Fruit fly (Drosophila melanogaster) whole organism, prepupa: ENCODE results near the gene Klp10A.

Source experiments
- CG10669 ChIP-seq: fragments of 200-800 bp; sonication (Bioruptor generic); optimal IDR thresholded peaks from 3 replicates; lab custom pipeline; 2018; ENCODE audit warnings: missing biosample characterization, mild to moderate bottlenecking, missing genetic modification characterization, moderate library complexity
- CG8632 ChIP-seq: fragments of 200-800 bp; sonication (Bioruptor generic); optimal IDR thresholded peaks from 3 replicates; lab custom pipeline; 2016; ENCODE audit warnings: missing biosample characterization, missing genetic modification characterization
- Hr39 ChIP-seq: fragments of 200-800 bp; sonication (Bioruptor generic); optimal IDR thresholded peaks from 2 replicates; lab custom pipeline; 2016; ENCODE audit warnings: missing biosample characterization, missing genetic modification characterization
- Hr4 ChIP-seq: fragments of 200-800 bp; sonication (Bioruptor generic); optimal IDR thresholded peaks from 3 replicates; lab custom pipeline; 2016; ENCODE audit warnings: missing biosample characterization, missing genetic modification characterization
- Met ChIP-seq: fragments of 200-800 bp; sonication (Bioruptor generic); optimal IDR thresholded peaks from 3 replicates; lab custom pipeline; 2016; ENCODE audit warnings: missing biosample characterization, missing genetic modification characterization
- dac ChIP-seq: fragments of 200-800 bp; sonication (Bioruptor generic); optimal IDR thresholded peaks from 2 replicates; lab custom pipeline; 2017; ENCODE audit warnings: missing biosample characterization, mild to moderate bottlenecking, missing genetic modification characterization
- dsx ChIP-seq: fragments of 200-800 bp; optimal IDR thresholded peaks from 3 replicates; lab custom pipeline; 2019; ENCODE audit warnings: missing biosample characterization, mild to moderate bottlenecking, missing genetic modification characterization, moderate library complexity; ENCODE audit not compliant: poor library complexity, severe bottlenecking
- fkh ChIP-seq: fragments of 200-800 bp; sonication (Bioruptor generic); optimal IDR thresholded peaks from 3 replicates; lab custom pipeline; 2017; ENCODE audit warnings: missing biosample characterization, mild to moderate bottlenecking, missing genetic modification characterization, moderate library complexity
- pdm3 ChIP-seq: fragments of 200-800 bp; sonication (Bioruptor generic); optimal IDR thresholded peaks from 3 replicates; lab custom pipeline; 2016; ENCODE audit warnings: missing biosample characterization, missing genetic modification characterization
- spab ChIP-seq: fragments of 200-800 bp; sonication (Bioruptor generic); optimal IDR thresholded peaks from 2 replicates; lab custom pipeline; 2017; ENCODE audit warnings: missing biosample characterization, mild to moderate bottlenecking, missing genetic modification characterization, missing genetic modification reagents

The Klp10A gene

DNA sequence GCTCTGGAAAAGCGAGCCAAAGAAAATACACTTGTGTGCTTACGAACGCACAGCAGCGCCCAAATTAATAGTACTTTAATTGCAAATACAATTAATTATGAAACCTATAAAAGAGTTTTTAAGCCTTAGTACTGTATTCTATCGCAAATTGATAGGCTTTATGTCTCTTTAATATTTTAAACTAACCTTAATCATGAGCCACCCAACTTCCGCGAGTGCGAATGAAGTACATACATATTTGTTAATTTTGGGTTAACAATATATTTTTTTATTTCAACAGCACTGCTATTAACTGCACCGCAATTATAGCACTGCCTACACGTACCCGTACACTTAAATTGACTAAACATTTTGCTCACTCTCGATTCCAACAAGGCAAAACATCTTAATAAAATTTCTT, 55.7 kb downstream of the Klp10A start (continued):
- TF ChIP-seq CG8632 = no peak
- peak; percentile 39 for TF ChIP-seq spab (GFP tag; lab: Kevin White, UChicago)
- peak; percentile 60 for TF ChIP-seq CG10669
- TF ChIP-seq fkh (GFP tag; lab: Kevin White, UChicago) = no peak
- TF ChIP-seq pdm3 = peak; percentile 59
- TF ChIP-seq dac (GFP tag; lab: Kevin White, UChicago) = no peak
- no peak for TF ChIP-seq dsx (GFP tag; lab: Kevin White, UChicago)
- no peak for TF ChIP-seq Met (GFP tag; lab: Kevin White, UChicago)
- TF ChIP-seq Hr39 (GFP tag; lab: Kevin White, UChicago) = peak; percentile 33
- TF ChIP-seq Hr4 (GFP tag; lab: Kevin White, UChicago) = no peak
